5 fruit fly cellular contexts compared by ENCODE assay signal in genomic region chr2L:13049136-13049535, dm6.
A peak's percentile ranks its signal among the peaks of the same experiment; 100 is the strongest.
TF ChIP-seq lines count a peak whose summit lies in the region.

No protein-coding gene starts in this region.

- TF ChIP-seq CTCF in whole organism, embryonic (GFP tag; optimal IDR thresholded peaks at IDR 0.05; lab: Kevin White, UChicago): no peak

TF ChIP-seq in whole organism, adult, 20 proteins besides CTCF, POLR2A, EP300 and RAD21:
- TF ChIP-seq ovo (GFP tag; optimal IDR thresholded peaks at IDR 0.05; lab: Kevin White, UChicago) (no peak), CG7045 (GFP tag; optimal IDR thresholded peaks at IDR 0.05; lab: Kevin White, UChicago) (peak; percentile 14), Mnt (GFP tag; optimal IDR thresholded peaks at IDR 0.05; lab: Kevin White, UChicago) (no peak), kay (GFP tag; lab: Kevin White, UChicago; ENCODE audit: borderline replicate concordance) (peak; percentile 67), CG14711 (tag; optimal IDR thresholded peaks at IDR 0.05; lab: Kevin White, UChicago) (no peak), CG12768 (GFP tag; optimal IDR thresholded peaks at IDR 0.05; lab: Kevin White, UChicago) (no peak), Clk (GFP tag; optimal IDR thresholded peaks at IDR 0.05; lab: Kevin White, UChicago) (peak; percentile 14), bab1 (GFP tag; optimal IDR thresholded peaks at IDR 0.05; lab: Kevin White, UChicago) (no peak)

TF ChIP-seq in whole organism, embryonic, 481 proteins besides CTCF, POLR2A, EP300 and RAD21 (continues in another document):
- peak; percentile 10 for TF ChIP-seq CG11504 (tag; optimal IDR thresholded peaks at IDR 0.05; lab: Kevin White, UChicago)
- TF ChIP-seq D19A (tag; optimal IDR thresholded peaks at IDR 0.05; lab: Kevin White, UChicago): no peak
- peak; percentile 7 for TF ChIP-seq scrt (GFP tag; optimal IDR thresholded peaks at IDR 0.05; lab: Kevin White, UChicago)
- TF ChIP-seq dysf (GFP tag; IDR thresholded peaks at IDR 0.05; lab: Robert Waterston, UW): peak; percentile 33; the same call in 1 of the 3 replicates
- peak; percentile 4 for TF ChIP-seq lilli (GFP tag; optimal IDR thresholded peaks at IDR 0.05; lab: Kevin White, UChicago)
- peak; percentile 1 for TF ChIP-seq CG13424 (tag; optimal IDR thresholded peaks at IDR 0.05; lab: Kevin White, UChicago)
- peak; percentile 7 for TF ChIP-seq HLH54F (GFP tag; optimal IDR thresholded peaks at IDR 0.05; lab: Kevin White, UChicago)
- no peak for TF ChIP-seq CG15696 (tag; optimal IDR thresholded peaks at IDR 0.05; lab: Kevin White, UChicago)
- TF ChIP-seq CG4360 (GFP tag; IDR thresholded peaks at IDR 0.05; lab: Robert Waterston, UW): no peak
- TF ChIP-seq CG3995 (GFP tag; optimal IDR thresholded peaks at IDR 0.05; lab: Kevin White, UChicago): no peak
- TF ChIP-seq B-H2 (GFP tag; optimal IDR thresholded peaks at IDR 0.05; lab: Kevin White, UChicago): no peak
- peak; percentile 62 for TF ChIP-seq CG9932 (GFP tag; IDR thresholded peaks at IDR 0.05; lab: Robert Waterston, UW)
- peak; percentile 31 for TF ChIP-seq CG10543 (GFP tag; optimal IDR thresholded peaks at IDR 0.05; lab: Kevin White, UChicago)
- TF ChIP-seq caup (GFP tag; optimal IDR thresholded peaks at IDR 0.05; lab: Kevin White, UChicago; ENCODE audit: severe bottlenecking): peak; percentile 7
- no peak for TF ChIP-seq Oli (tag; optimal IDR thresholded peaks at IDR 0.05; lab: Kevin White, UChicago)
- TF ChIP-seq ind (GFP tag; optimal IDR thresholded peaks at IDR 0.05; lab: Kevin White, UChicago): peak; percentile 5
- TF ChIP-seq CG4404 (GFP tag; IDR thresholded peaks at IDR 0.05; lab: Robert Waterston, UW): peak; percentile 29; the same call in 1 of the 2 replicates
- TF ChIP-seq CG18599 (GFP tag; optimal IDR thresholded peaks at IDR 0.05; lab: Kevin White, UChicago): peak; percentile 75
- TF ChIP-seq Hmr (GFP tag; optimal IDR thresholded peaks at IDR 0.05; lab: Kevin White, UChicago): peak; percentile 48
- TF ChIP-seq CG34376 (GFP tag; optimal IDR thresholded peaks at IDR 0.05; lab: Kevin White, UChicago): peak; percentile 3
- no peak for TF ChIP-seq Dref (GFP tag; IDR thresholded peaks at IDR 0.05; lab: Robert Waterston, UW)

TF ChIP-seq in whole organism, prepupa, 60 proteins besides CTCF, POLR2A, EP300 and RAD21:
- TF ChIP-seq ss (GFP tag; optimal IDR thresholded peaks at IDR 0.05; lab: Kevin White, UChicago): peak in 1 of 2 experiments; percentile 15
- TF ChIP-seq Ets96B (tag; optimal IDR thresholded peaks at IDR 0.05; lab: Kevin White, UChicago): peak; percentile 22
- peak; percentile 56 for TF ChIP-seq svp (GFP tag; lab: Kevin White, UChicago)
- TF ChIP-seq dsx (GFP tag; optimal IDR thresholded peaks at IDR 0.05; lab: Kevin White, UChicago; ENCODE audit: poor library complexity, severe bottlenecking): no peak
- TF ChIP-seq Eip78C (GFP tag; lab: Kevin White, UChicago): peak; percentile 55
- no peak for TF ChIP-seq CG8319 (GFP tag; optimal IDR thresholded peaks at IDR 0.05; lab: Kevin White, UChicago)

TF ChIP-seq in whole organism, pupa, 21 proteins besides CTCF, POLR2A, EP300 and RAD21:
- TF ChIP-seq CG8301 (tag; optimal IDR thresholded peaks at IDR 0.05; lab: Kevin White, UChicago) (no peak), CG8159 (tag; optimal IDR thresholded peaks at IDR 0.05; lab: Kevin White, UChicago) (peak; percentile 29), Snoo (tag; optimal IDR thresholded peaks at IDR 0.05; lab: Kevin White, UChicago) (no peak), CG9948 (tag; optimal IDR thresholded peaks at IDR 0.05; lab: Kevin White, UChicago) (peak; percentile 2), CG15710 (tag; optimal IDR thresholded peaks at IDR 0.05; lab: Kevin White, UChicago) (peak; percentile 36), CG17806 (tag; optimal IDR thresholded peaks at IDR 0.05; lab: Kevin White, UChicago) (peak; percentile 23)
TF ChIP-seq in whole organism, pupa: peak in this region for 4.

TF ChIP-seq in whole organism, wandering third instar larva, 38 proteins besides CTCF, POLR2A, EP300 and RAD21:
- TF ChIP-seq foxo (GFP tag; optimal IDR thresholded peaks at IDR 0.05; lab: Kevin White, UChicago) (peak in 1 of 2 experiments; percentile 11), usp (GFP tag; optimal IDR thresholded peaks at IDR 0.05; lab: Kevin White, UChicago) (no peak), h (GFP tag; optimal IDR thresholded peaks at IDR 0.05; lab: Kevin White, UChicago) (peak; percentile 36), CG32264 (GFP tag; optimal IDR thresholded peaks at IDR 0.05; lab: Kevin White, UChicago) (no peak), ey (GFP tag; optimal IDR thresholded peaks at IDR 0.05; lab: Kevin White, UChicago) (peak; percentile 0), Hnf4 (GFP tag; optimal IDR thresholded peaks at IDR 0.05; lab: Kevin White, UChicago) (no peak), N (GFP tag; optimal IDR thresholded peaks at IDR 0.05; lab: Kevin White, UChicago) (no peak), tai (GFP tag; optimal IDR thresholded peaks at IDR 0.05; lab: Kevin White, UChicago) (no peak), pan (optimal IDR thresholded peaks at IDR 0.05; lab: Kevin White, UChicago) (no peak), jim (GFP tag; optimal IDR thresholded peaks at IDR 0.05; lab: Kevin White, UChicago) (no peak), HLH106 (tag; optimal IDR thresholded peaks at IDR 0.05; lab: Kevin White, UChicago) (peak; percentile 35), CrebA (GFP tag; optimal IDR thresholded peaks at IDR 0.05; lab: Kevin White, UChicago; ENCODE audit: borderline replicate concordance) (no peak), Sp1 (GFP tag; optimal IDR thresholded peaks at IDR 0.05; lab: Kevin White, UChicago) (no peak), GATAd (GFP tag; optimal IDR thresholded peaks at IDR 0.05; lab: Kevin White, UChicago) (no peak)
